Worm (Caenorhabditis elegans) whole organism, young adult: ENCODE results near the gene F07C6.4.

ENCODE experiments used
- D2030.7 ChIP-seq: fragments of 200-800 bp; sonication (Bioruptor generic); IDR thresholded peaks from 2 replicates; pipeline ENCODE4 v1.3.6; 2022; ENCODE audit warnings: missing genetic modification reagents, missing genetic modification characterization, missing compliant biosample characterization
- F23B12.7 ChIP-seq: sonication (generic microtip); optimal IDR thresholded peaks from 2 replicates; lab custom pipeline; 2017; ENCODE audit warnings: missing genetic modification characterization, mild to moderate bottlenecking, missing compliant biosample characterization, antibody characterized with exemption, moderate library complexity; ENCODE audit not compliant: insufficient read depth
- F39B2.1 ChIP-seq: fragments of 200-800 bp; sonication (Bioruptor generic); IDR thresholded peaks from 2 replicates; pipeline ENCODE4 v1.3.6; 2022; ENCODE audit warnings: missing genetic modification reagents, missing genetic modification characterization, missing compliant biosample characterization
- F55B11.4 ChIP-seq: sonication (generic microtip); optimal IDR thresholded peaks from 2 replicates; lab custom pipeline; 2016; ENCODE audit warnings: missing compliant biosample characterization, missing genetic modification characterization, borderline replicate concordance; ENCODE audit not compliant: insufficient read depth
- F57A8.1 ChIP-seq: fragments of 200-800 bp; sonication (Bioruptor generic); optimal IDR thresholded peaks from 2 replicates; lab custom pipeline; 2018; ENCODE audit warnings: mild to moderate bottlenecking, missing genetic modification characterization, moderate library complexity, missing compliant biosample characterization
- T07F8.4 ChIP-seq: sonication (generic microtip); optimal IDR thresholded peaks from 2 replicates; lab custom pipeline; 2016; ENCODE audit warnings: mild to moderate bottlenecking, missing genetic modification characterization, moderate library complexity, missing compliant biosample characterization
- Y53F4B.3 ChIP-seq: fragments of 200-800 bp; sonication (Bioruptor generic); IDR thresholded peaks from 2 replicates; pipeline ENCODE4 v1.3.6; 2022; ENCODE audit warnings: missing genetic modification reagents, missing genetic modification characterization, missing compliant biosample characterization
- Y95B8A.8 ChIP-seq: fragments of 200-800 bp; sonication (Bioruptor generic); IDR thresholded peaks from 2 replicates; pipeline ENCODE4 v1.3.6; 2022; ENCODE audit warnings: missing genetic modification reagents, missing genetic modification characterization, missing compliant biosample characterization
- ZK185.1 ChIP-seq: sonication (generic microtip); optimal IDR thresholded peaks from 2 replicates; lab custom pipeline; 2016; ENCODE audit warnings: mild to moderate bottlenecking, missing genetic modification characterization, missing compliant biosample characterization; ENCODE audit not compliant: poor library complexity, severe bottlenecking
- akir-1 ChIP-seq: fragments of 200-800 bp; sonication (Bioruptor generic); optimal IDR thresholded peaks from 2 replicates; lab custom pipeline; 2018; ENCODE audit warnings: mild to moderate bottlenecking, missing genetic modification characterization, moderate library complexity, missing compliant biosample characterization
- atf-7 ChIP-seq: sonication (generic microtip); optimal IDR thresholded peaks from 2 replicates; lab custom pipeline; 2017; ENCODE audit warnings: mild to moderate bottlenecking, missing genetic modification characterization, missing compliant biosample characterization
- athp-1 ChIP-seq: sonication (generic microtip); optimal IDR thresholded peaks from 2 replicates; lab custom pipeline; 2017; ENCODE audit warnings: mild to moderate bottlenecking, missing genetic modification characterization, missing compliant biosample characterization
- ccch-3 ChIP-seq: fragments of 200-800 bp; sonication (Bioruptor generic); optimal IDR thresholded peaks from 2 replicates; lab custom pipeline; 2018; ENCODE audit warnings: mild to moderate bottlenecking, missing genetic modification characterization, missing compliant biosample characterization
- ceh-40 ChIP-seq: fragments of 200-800 bp; sonication (Bioruptor generic); IDR thresholded peaks from 2 replicates; pipeline ENCODE4 v1.3.6; 2022; ENCODE audit warnings: missing genetic modification characterization, missing compliant biosample characterization
- ceh-58 ChIP-seq: fragments of 200-800 bp; sonication (Bioruptor generic); IDR thresholded peaks from 2 replicates; pipeline ENCODE4 v1.3.6; 2022; ENCODE audit warnings: missing genetic modification characterization, missing compliant biosample characterization
- chd-7 ChIP-seq: sonication (generic microtip); optimal IDR thresholded peaks from 2 replicates; lab custom pipeline; 2016; ENCODE audit warnings: mild to moderate bottlenecking, missing genetic modification characterization, moderate library complexity, missing compliant biosample characterization
- dpff-1 ChIP-seq: sonication (generic microtip); optimal IDR thresholded peaks from 2 replicates; lab custom pipeline; 2017; ENCODE audit warnings: mild to moderate bottlenecking, missing genetic modification characterization, missing compliant biosample characterization
- egl-18 ChIP-seq: fragments of 200-800 bp; sonication (Bioruptor generic); IDR thresholded peaks from 2 replicates; pipeline ENCODE4 v1.3.6; 2022; ENCODE audit warnings: missing genetic modification reagents, missing genetic modification characterization, missing compliant biosample characterization
- egl-44 ChIP-seq: fragments of 200-800 bp; sonication (Bioruptor generic); IDR thresholded peaks from 2 replicates; pipeline ENCODE4 v1.3.6; 2022; ENCODE audit warnings: missing genetic modification reagents, missing genetic modification characterization, missing compliant biosample characterization
- ekl-4 ChIP-seq: fragments of 200-800 bp; sonication (Bioruptor generic); IDR thresholded peaks from 2 replicates; pipeline ENCODE4 v1.3.6; 2022; ENCODE audit warnings: missing genetic modification reagents, missing genetic modification characterization, missing compliant biosample characterization
- gei-17 ChIP-seq: fragments of 200-800 bp; sonication (Bioruptor generic); optimal IDR thresholded peaks from 2 replicates; lab custom pipeline; 2018; ENCODE audit warnings: mild to moderate bottlenecking, missing genetic modification characterization, missing compliant biosample characterization
- hlh-26 ChIP-seq: fragments of 200-800 bp; sonication (Bioruptor generic); conservative IDR thresholded peaks from 2 replicates; pipeline ENCODE4 v1.3.6; 2022; ENCODE audit warnings: missing genetic modification reagents, missing genetic modification characterization, missing compliant biosample characterization
- hsf-1 ChIP-seq: fragments of 200-800 bp; sonication (Bioruptor generic); IDR thresholded peaks from 2 replicates; pipeline ENCODE4 v1.3.6; 2022; ENCODE audit warnings: missing genetic modification reagents, missing genetic modification characterization, missing compliant biosample characterization
- let-526 ChIP-seq: fragments of 200-800 bp; sonication (Bioruptor generic); IDR thresholded peaks from 2 replicates; pipeline ENCODE4 v1.3.6; 2022; ENCODE audit warnings: missing genetic modification reagents, missing genetic modification characterization, missing compliant biosample characterization
- let-607 ChIP-seq, 2 experiments: fragments of 200-800 bp in 1 of 2; sonication (Bioruptor generic) in 1 of 2; sonication (generic microtip) in 1 of 2; optimal IDR thresholded peaks; 2 replicates each; lab custom pipeline; 2016 to 2018; ENCODE audit warnings: mild to moderate bottlenecking in 2 of 2, missing compliant biosample characterization in 2 of 2, missing genetic modification characterization in 2 of 2, moderate library complexity in 2 of 2, missing genotype in 1 of 2
- lin-35 ChIP-seq, 3 experiments: fragments of 150-350 bp in 2 of 3; sonication (generic microtip) in 1 of 3; optimal IDR thresholded peaks; 2 replicates each; lab custom pipeline; 2014 to 2018; ENCODE audit warnings: missing biosample characterization in 3 of 3, missing genetic modification characterization in 3 of 3, missing genetic modification reagents in 3 of 3
- lin-54 ChIP-seq: fragments of 200-800 bp; sonication (Bioruptor generic); optimal IDR thresholded peaks from 2 replicates; lab custom pipeline; 2018; ENCODE audit warnings: mild to moderate bottlenecking, missing genetic modification characterization, missing compliant biosample characterization
- madf-6 ChIP-seq: fragments of 200-800 bp; sonication (Bioruptor generic); IDR thresholded peaks from 2 replicates; pipeline ENCODE4 v1.3.6; 2022; ENCODE audit warnings: missing genetic modification reagents, missing genetic modification characterization, missing compliant biosample characterization
- madf-8 ChIP-seq: fragments of 200-800 bp; sonication (Bioruptor generic); conservative IDR thresholded peaks from 2 replicates; pipeline ENCODE4 v1.3.6; 2022; ENCODE audit warnings: missing genetic modification reagents, missing genetic modification characterization, missing compliant biosample characterization
- mcd-1 ChIP-seq: fragments of 200-800 bp; sonication (Bioruptor generic); IDR thresholded peaks from 2 replicates; pipeline ENCODE4 v1.3.6; 2022; ENCODE audit warnings: missing genetic modification reagents, missing genetic modification characterization, missing compliant biosample characterization
- mes-4 ChIP-seq: sonication (generic microtip); optimal IDR thresholded peaks from 2 replicates; lab custom pipeline; 2016; ENCODE audit warnings: missing genotype, missing genetic modification characterization, missing compliant biosample characterization
- nfya-2 ChIP-seq: fragments of 200-800 bp; sonication (Bioruptor generic); IDR thresholded peaks from 2 replicates; pipeline ENCODE4 v1.3.6; 2022; ENCODE audit warnings: missing genetic modification reagents, missing genetic modification characterization, missing compliant biosample characterization
- nfyb-1 ChIP-seq: fragments of 200-800 bp; sonication (Bioruptor generic); IDR thresholded peaks from 2 replicates; pipeline ENCODE4 v1.3.6; 2022; ENCODE audit warnings: missing genetic modification reagents, missing genetic modification characterization, missing compliant biosample characterization
- nhr-27 ChIP-seq: fragments of 200-800 bp; sonication (Bioruptor generic); optimal IDR thresholded peaks from 2 replicates; lab custom pipeline; 2018; ENCODE audit warnings: mild to moderate bottlenecking, missing genetic modification characterization, moderate library complexity, missing compliant biosample characterization
- nhr-90 ChIP-seq: sonication (generic microtip); optimal IDR thresholded peaks from 2 replicates; lab custom pipeline; 2016; ENCODE audit warnings: missing genotype, mild to moderate bottlenecking, missing genetic modification characterization, missing compliant biosample characterization
- rcor-1 ChIP-seq: fragments of 200-800 bp; sonication (Bioruptor generic); IDR thresholded peaks from 2 replicates; pipeline ENCODE4 v1.3.6; 2022; ENCODE audit warnings: missing genetic modification reagents, missing genetic modification characterization, missing compliant biosample characterization
- rec-8 ChIP-seq, 2 experiments: sonication (generic microtip); optimal IDR thresholded peaks; 2 replicates each; lab custom pipeline; 2016; ENCODE audit warnings: mild to moderate bottlenecking in 2 of 2, missing genetic modification characterization in 2 of 2, missing genetic modification reagents in 2 of 2, missing genotype in 2 of 2, missing biosample characterization in 1 of 2, missing compliant biosample characterization in 1 of 2, moderate library complexity in 1 of 2
- snpc-3.4 ChIP-seq: sonication (generic microtip); optimal IDR thresholded peaks from 2 replicates; lab custom pipeline; 2017; ENCODE audit warnings: missing genetic modification characterization, mild to moderate bottlenecking, missing compliant biosample characterization, antibody characterized with exemption, moderate library complexity, missing genotype, missing genetic modification reagents
- unc-130 ChIP-seq: sonication (generic microtip); optimal IDR thresholded peaks from 2 replicates; lab custom pipeline; 2016; ENCODE audit warnings: missing genetic modification reagents, missing genetic modification characterization, missing compliant biosample characterization
- unc-62 ChIP-seq: fragments of 150-350 bp; optimal IDR thresholded peaks from 2 replicates; lab custom pipeline; 2014; ENCODE audit warnings: missing biosample characterization, missing genetic modification reagents, missing genetic modification characterization
- xnd-1 ChIP-seq: sonication (generic microtip); optimal IDR thresholded peaks from 2 replicates; lab custom pipeline; 2016; ENCODE audit warnings: missing genotype, missing genetic modification reagents, missing genetic modification characterization, missing compliant biosample characterization
- ztf-18 ChIP-seq: sonication (generic microtip); optimal IDR thresholded peaks from 2 replicates; lab custom pipeline; 2016; ENCODE audit warnings: missing genotype, mild to moderate bottlenecking, missing genetic modification characterization, missing compliant biosample characterization
- ztf-6 ChIP-seq: fragments of 200-800 bp; sonication (Bioruptor generic); IDR thresholded peaks from 2 replicates; pipeline ENCODE4 v1.3.6; 2022; ENCODE audit warnings: missing genetic modification reagents, missing genetic modification characterization, missing compliant biosample characterization

The F07C6.4 gene

ce11 chrIV:12831609-12832500 lies 26.1 kb downstream of the F07C6.4 start (continued):
- TF ChIP-seq F55B11.4 (tag; lab: Kevin White, UChicago) (no peak), Y95B8A.8 (no peak), lin-54 (GFP tag; lab: Kevin White, UChicago) (peak; percentile 81), egl-44 (no peak), rec-8 (tag; optimal IDR thresholded peaks at IDR 0.05; lab: Kevin White, UChicago) (no peak), F39B2.1 (GFP tag; lab: Robert Waterston, UW) (no peak), rcor-1 (0 out of 2 replicates have a peak, but pooled peaks have one; percentile 32), xnd-1 (tag; lab: Kevin White, UChicago) (peak; percentile 60), ceh-40 (no peak), Y53F4B.3 (GFP tag; lab: Robert Waterston, UW) (no peak)

DNA sequence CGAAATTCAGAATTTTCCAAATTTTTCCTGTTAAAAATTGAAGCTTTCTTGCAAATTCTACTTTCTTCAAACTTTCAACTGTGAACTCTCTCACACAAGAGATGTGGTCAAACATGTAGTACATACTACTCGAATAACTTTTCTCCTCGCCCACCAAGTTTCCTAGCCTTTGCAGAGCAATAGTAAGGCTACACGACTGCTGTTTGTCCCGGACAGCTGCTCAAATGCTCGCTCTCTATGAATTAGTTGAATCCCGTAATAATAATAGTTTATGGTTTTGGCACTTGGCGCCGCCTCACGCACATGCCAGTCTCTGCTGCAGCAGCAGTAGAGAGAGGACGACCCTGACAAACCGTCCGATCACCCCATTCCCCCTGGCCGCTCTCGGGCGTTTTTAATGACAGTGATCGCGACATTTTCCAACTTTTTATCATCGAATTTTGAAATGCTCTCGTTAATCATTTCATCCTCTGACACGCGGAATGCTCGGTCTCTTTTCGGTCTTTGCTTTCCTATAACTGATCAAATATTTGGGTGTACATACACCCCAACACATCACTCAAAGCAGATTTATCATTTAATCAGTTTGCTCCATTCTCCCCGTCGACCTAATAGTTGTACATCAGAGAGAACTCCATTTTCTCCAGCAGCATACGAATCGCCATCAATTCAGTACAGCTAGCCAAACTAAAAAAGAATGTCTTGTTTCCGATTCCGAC lies 28.1 kb downstream of the F07C6.4 start:
- TF ChIP-seq chd-7 (tag; lab: Kevin White, UChicago) = no peak
- no peak for TF ChIP-seq snpc-3.4 (tag; lab: Kevin White, UChicago)
- TF ChIP-seq ccch-3 (GFP tag; lab: Kevin White, UChicago) = no peak
- TF ChIP-seq F23B12.7 (tag; lab: Kevin White, UChicago) = no peak
- TF ChIP-seq dpff-1 (tag; lab: Kevin White, UChicago) = no peak
- TF ChIP-seq unc-130 (GFP tag; lab: Kevin White, UChicago) = no peak
- TF ChIP-seq hsf-1 (GFP tag; lab: Robert Waterston, UW) = no peak
- no peak for TF ChIP-seq ceh-58 (GFP tag; lab: Robert Waterston, UW)
- no peak for TF ChIP-seq mcd-1 (GFP tag; lab: Robert Waterston, UW)
- no peak for TF ChIP-seq ZK185.1 (tag; lab: Kevin White, UChicago)
- TF ChIP-seq rec-8 (tag; optimal IDR thresholded peaks at IDR 0.05; lab: Kevin White, UChicago) = no peak
- no peak for TF ChIP-seq lin-54 (GFP tag; lab: Kevin White, UChicago)
- no peak for TF ChIP-seq D2030.7
- TF ChIP-seq unc-62 (GFP tag; lab: Kevin White, UChicago) = no peak
- no peak for TF ChIP-seq T07F8.4 (tag; lab: Kevin White, UChicago)
- no peak for TF ChIP-seq akir-1 (GFP tag; lab: Kevin White, UChicago)
- no peak for TF ChIP-seq athp-1 (tag; lab: Kevin White, UChicago)
- TF ChIP-seq egl-18 (GFP tag; lab: Robert Waterston, UW) = no peak
- no peak for TF ChIP-seq ztf-18
- TF ChIP-seq gei-17 (GFP tag; lab: Kevin White, UChicago) = peak; percentile 1
- TF ChIP-seq F57A8.1 = no peak
- TF ChIP-seq madf-8 (GFP tag; lab: Robert Waterston, UW) = no peak
- TF ChIP-seq mes-4 (tag; lab: Kevin White, UChicago) = no peak
- TF ChIP-seq hlh-26 (GFP tag; lab: Robert Waterston, UW) = no peak
- TF ChIP-seq nfya-2 (GFP tag; lab: Robert Waterston, UW) = no peak
- TF ChIP-seq madf-6 = no peak
- TF ChIP-seq atf-7 (tag; lab: Kevin White, UChicago) = peak; percentile 84
- peak; percentile 44; the same call in 1 of the 2 replicates for TF ChIP-seq let-526
- no peak for TF ChIP-seq nfyb-1 (GFP tag; lab: Robert Waterston, UW)
- TF ChIP-seq ekl-4 = no peak
- no peak for TF ChIP-seq ztf-6 (GFP tag; lab: Robert Waterston, UW)
- TF ChIP-seq nhr-27 = no peak
- TF ChIP-seq let-607 (tag; optimal IDR thresholded peaks at IDR 0.05; lab: Kevin White, UChicago) = peak; percentile 81 to 88
- TF ChIP-seq lin-35 (GFP tag; optimal IDR thresholded peaks at IDR 0.05; lab: Kevin White, UChicago) = no peak
- peak; percentile 63 for TF ChIP-seq nhr-90 (tag; lab: Kevin White, UChicago)
